Worm (Caenorhabditis elegans): Measurements from ENCODE around the gene C17F4.7.

ce11 chrII:3270598-3270997 lies 24.8 kb upstream of the C17F4.7 start:
- TF ChIP-seq pqm-1 (tag; optimal IDR thresholded peaks at IDR 0.05), result no peak
- no peak for TF ChIP-seq fkh-10 (GFP tag; optimal IDR thresholded peaks at IDR 0.05)
- TF ChIP-seq unc-86 (tag; optimal IDR thresholded peaks at IDR 0.05), result no peak
- TF ChIP-seq ceh-9 (tag; optimal IDR thresholded peaks at IDR 0.05), result no peak
- TF ChIP-seq Y22D7AL.16 (tag; optimal IDR thresholded peaks at IDR 0.05), result no peak
- no peak for TF ChIP-seq ets-4 (tag; optimal IDR thresholded peaks at IDR 0.05)
- TF ChIP-seq madf-2 (tag; optimal IDR thresholded peaks at IDR 0.05), result no peak
- no peak for TF ChIP-seq K09A11.1 (tag; optimal IDR thresholded peaks at IDR 0.05; ENCODE audit: insufficient read depth)
- no peak for TF ChIP-seq C08G9.2 (tag; optimal IDR thresholded peaks at IDR 0.05)
- no peak for TF ChIP-seq T23F11.4 (GFP tag; optimal IDR thresholded peaks at IDR 0.05)
- TF ChIP-seq ceh-48 (tag; optimal IDR thresholded peaks at IDR 0.05), result no peak
